Fruit fly (Drosophila melanogaster): ENCODE measurements around the gene aurA.

The aurA gene

DNA sequence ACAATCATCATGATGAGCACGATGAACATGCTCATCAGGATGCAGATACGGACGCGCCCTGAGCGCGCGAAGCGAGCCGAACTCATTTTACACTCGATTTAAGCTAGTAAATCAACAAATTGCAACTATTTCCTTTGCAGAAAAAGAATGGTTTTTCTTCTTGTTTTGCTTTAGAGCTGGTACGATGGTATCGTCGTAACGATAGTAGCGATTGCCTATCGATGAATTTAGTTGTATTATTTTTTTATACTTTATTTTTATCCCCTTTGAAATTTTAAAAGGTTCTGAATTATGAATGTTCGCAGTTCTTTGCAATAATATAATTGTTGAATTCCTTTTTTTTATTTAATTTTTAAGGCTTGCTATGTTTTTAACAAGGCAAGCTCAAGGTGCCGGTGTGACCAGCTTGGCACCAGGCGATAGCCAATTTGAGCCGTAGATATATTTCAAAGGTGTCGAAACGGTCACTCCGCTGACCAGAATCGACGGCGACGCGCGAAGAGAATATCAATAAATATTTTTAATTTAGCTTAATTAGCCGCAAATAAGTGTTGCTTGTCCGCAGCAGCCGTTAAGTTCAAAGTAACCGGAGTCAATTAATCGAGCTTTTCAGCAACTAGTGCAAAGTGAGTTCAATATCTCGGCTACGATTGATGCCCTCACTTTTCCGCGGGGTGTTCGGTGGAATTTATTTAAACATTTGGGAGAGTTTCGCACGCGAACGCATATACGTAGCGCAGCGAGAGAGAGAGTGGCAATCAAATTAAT lies 4.5 kb downstream of the aurA start, which contains the start of the genes CG12213 and GC1 (continued):
- no peak for TF ChIP-seq CG3281 (GFP tag; optimal IDR thresholded peaks at IDR 0.05)
- no peak for TF ChIP-seq GATAe (GFP tag; conservative IDR thresholded peaks at IDR 0.05)
- TF ChIP-seq lbe (GFP tag; optimal IDR thresholded peaks at IDR 0.05) = peak; percentile 32
- TF ChIP-seq CG10565 (GFP tag; optimal IDR thresholded peaks at IDR 0.05) = no peak
- no peak for TF ChIP-seq Rx (GFP tag; IDR thresholded peaks at IDR 0.05)
- TF ChIP-seq CG11504 (tag; optimal IDR thresholded peaks at IDR 0.05) = peak; percentile 56
- TF ChIP-seq salm (tag; optimal IDR thresholded peaks at IDR 0.05) = no peak
- TF ChIP-seq CG8944 (GFP tag; optimal IDR thresholded peaks at IDR 0.05) = no peak
- no peak for TF ChIP-seq Hr39 (optimal IDR thresholded peaks at IDR 0.05)
- TF ChIP-seq Lpt (GFP tag; optimal IDR thresholded peaks at IDR 0.05) = no peak
- no peak for TF ChIP-seq Antp (GFP tag; optimal IDR thresholded peaks at IDR 0.05)
- TF ChIP-seq dimm (GFP tag; IDR thresholded peaks at IDR 0.05) = no peak
- TF ChIP-seq HLHmδ (GFP tag; optimal IDR thresholded peaks at IDR 0.05) = no peak
- no peak for TF ChIP-seq D19B (GFP tag; optimal IDR thresholded peaks at IDR 0.05)
- TF ChIP-seq Dp (GFP tag; optimal IDR thresholded peaks at IDR 0.05) = peak; percentile 76
- no peak for TF ChIP-seq CG15269 (tag; optimal IDR thresholded peaks at IDR 0.05)
- no peak for TF ChIP-seq CG7556 (GFP tag; optimal IDR thresholded peaks at IDR 0.05)
- TF ChIP-seq CG11723 (GFP tag; optimal IDR thresholded peaks at IDR 0.05) = no peak
- TF ChIP-seq slou (GFP tag; optimal IDR thresholded peaks at IDR 0.05) = no peak
- peak; percentile 62 for TF ChIP-seq MBD-R2 (GFP tag; IDR thresholded peaks at IDR 0.05)
- no peak for TF ChIP-seq Awh (GFP tag; IDR thresholded peaks at IDR 0.05)
- TF ChIP-seq sug (tag; optimal IDR thresholded peaks at IDR 0.05) = no peak
- no peak for TF ChIP-seq CG9609 (GFP tag; optimal IDR thresholded peaks at IDR 0.05)
- peak; percentile 96 for TF ChIP-seq bbx (GFP tag; IDR thresholded peaks at IDR 0.05; ENCODE audit: partially characterized antibody)
- TF ChIP-seq eve (GFP tag; optimal IDR thresholded peaks at IDR 0.05) = no peak
- TF ChIP-seq CG6254 (GFP tag; optimal IDR thresholded peaks at IDR 0.05) = no peak
- no peak for TF ChIP-seq fd96Cb (tag; optimal IDR thresholded peaks at IDR 0.05)
- peak; percentile 99 for TF ChIP-seq unc-4 (GFP tag; IDR thresholded peaks at IDR 0.05; ENCODE audit: partially characterized antibody)
- TF ChIP-seq gro (GFP tag; optimal IDR thresholded peaks at IDR 0.05) = no peak
- peak; percentile 5 for TF ChIP-seq CG18476 (GFP tag; optimal IDR thresholded peaks at IDR 0.05)
- no peak for TF ChIP-seq Aef1 (GFP tag; IDR thresholded peaks at IDR 0.05)
- no peak for TF ChIP-seq CG11085 (GFP tag; IDR thresholded peaks at IDR 0.05)
- no peak for TF ChIP-seq CG3407 (GFP tag; optimal IDR thresholded peaks at IDR 0.05)
- no peak for TF ChIP-seq eyg (GFP tag; optimal IDR thresholded peaks at IDR 0.05)
- no peak for TF ChIP-seq Tbp (GFP tag; optimal IDR thresholded peaks at IDR 0.05)
- no peak for TF ChIP-seq exex (tag; optimal IDR thresholded peaks at IDR 0.05)
- TF ChIP-seq CG17912 (GFP tag; optimal IDR thresholded peaks at IDR 0.05) = no peak
- TF ChIP-seq twi (tag; optimal IDR thresholded peaks at IDR 0.05) = peak; percentile 14
- TF ChIP-seq Spps (tag; optimal IDR thresholded peaks at IDR 0.05) = no peak
- no peak for TF ChIP-seq abd-A (tag; optimal IDR thresholded peaks at IDR 0.05)
- TF ChIP-seq Hsf (GFP tag; optimal IDR thresholded peaks at IDR 0.05) = peak; percentile 34
- TF ChIP-seq TFAM (GFP tag; optimal IDR thresholded peaks at IDR 0.05) = no peak
- no peak for TF ChIP-seq CG10959 (GFP tag; IDR thresholded peaks at IDR 0.05)
- peak in 1 of 2 experiments; percentile 48 for TF ChIP-seq crp (GFP tag; optimal IDR thresholded peaks at IDR 0.05)
- no peak for TF ChIP-seq zfh1 (GFP tag; IDR thresholded peaks at IDR 0.05)
- no peak for TF ChIP-seq pfk (GFP tag; optimal IDR thresholded peaks at IDR 0.05)
- TF ChIP-seq CG15073 (GFP tag; optimal IDR thresholded peaks at IDR 0.05) = no peak
- TF ChIP-seq CG10321 (GFP tag; IDR thresholded peaks at IDR 0.05) = no peak
- TF ChIP-seq da (GFP tag; optimal IDR thresholded peaks at IDR 0.05) = no peak
- no peak for TF ChIP-seq CG2202 (tag; optimal IDR thresholded peaks at IDR 0.05)
- no peak for TF ChIP-seq Hand (GFP tag; optimal IDR thresholded peaks at IDR 0.05)
